Worm (Caenorhabditis elegans) whole organism, young adult: ENCODE results near the gene T16G1.4.

Experiments
- B0336.3 ChIP-seq: fragments of 200-800 bp; sonication (Bioruptor generic); IDR thresholded peaks from 2 replicates; pipeline ENCODE4 v1.3.6; 2022; ENCODE audit warnings: missing genetic modification characterization, missing compliant biosample characterization
- F10E7.11 ChIP-seq: sonication (generic microtip); optimal IDR thresholded peaks from 2 replicates; lab custom pipeline; 2017; ENCODE audit warnings: mild to moderate bottlenecking, missing genetic modification characterization, moderate library complexity, missing compliant biosample characterization
- F22D6.2 ChIP-seq: sonication (generic microtip); optimal IDR thresholded peaks from 2 replicates; lab custom pipeline; 2016; ENCODE audit warnings: mild to moderate bottlenecking, missing genetic modification characterization, missing compliant biosample characterization
- F49E8.2 ChIP-seq: sonication (generic microtip); optimal IDR thresholded peaks from 3 replicates; lab custom pipeline; 2017; ENCODE audit warnings: missing genetic modification characterization, mild to moderate bottlenecking, missing compliant biosample characterization, antibody characterized with exemption, moderate library complexity; ENCODE audit not compliant: insufficient read depth
- F57A8.1 ChIP-seq: fragments of 200-800 bp; sonication (Bioruptor generic); optimal IDR thresholded peaks from 2 replicates; lab custom pipeline; 2018; ENCODE audit warnings: mild to moderate bottlenecking, missing genetic modification characterization, moderate library complexity, missing compliant biosample characterization
- Y67H2A.10 ChIP-seq: fragments of 200-800 bp; sonication (Bioruptor generic); conservative IDR thresholded peaks from 2 replicates; pipeline ENCODE4 v1.3.6; 2022; ENCODE audit warnings: missing genetic modification reagents, missing genetic modification characterization, missing compliant biosample characterization
- Y95B8A.8 ChIP-seq: fragments of 200-800 bp; sonication (Bioruptor generic); IDR thresholded peaks from 2 replicates; pipeline ENCODE4 v1.3.6; 2022; ENCODE audit warnings: missing genetic modification reagents, missing genetic modification characterization, missing compliant biosample characterization
- atf-7 ChIP-seq: sonication (generic microtip); optimal IDR thresholded peaks from 2 replicates; lab custom pipeline; 2017; ENCODE audit warnings: mild to moderate bottlenecking, missing genetic modification characterization, missing compliant biosample characterization
- athp-1 ChIP-seq: sonication (generic microtip); optimal IDR thresholded peaks from 2 replicates; lab custom pipeline; 2017; ENCODE audit warnings: mild to moderate bottlenecking, missing genetic modification characterization, missing compliant biosample characterization
- bed-1 ChIP-seq: fragments of 200-800 bp; sonication (Bioruptor generic); IDR thresholded peaks from 2 replicates; pipeline ENCODE4 v1.3.6; 2022; ENCODE audit warnings: missing genetic modification reagents, missing genetic modification characterization, missing compliant biosample characterization
- ceh-40 ChIP-seq: fragments of 200-800 bp; sonication (Bioruptor generic); IDR thresholded peaks from 2 replicates; pipeline ENCODE4 v1.3.6; 2022; ENCODE audit warnings: missing genetic modification characterization, missing compliant biosample characterization
- ceh-58 ChIP-seq: fragments of 200-800 bp; sonication (Bioruptor generic); IDR thresholded peaks from 2 replicates; pipeline ENCODE4 v1.3.6; 2022; ENCODE audit warnings: missing genetic modification characterization, missing compliant biosample characterization
- ceh-79 ChIP-seq: sonication (generic microtip); optimal IDR thresholded peaks from 2 replicates; lab custom pipeline; 2017; ENCODE audit warnings: mild to moderate bottlenecking, missing genetic modification characterization, missing compliant biosample characterization
- dpl-1 ChIP-seq: fragments of 150-350 bp; optimal IDR thresholded peaks from 2 replicates; lab custom pipeline; 2014; ENCODE audit warnings: missing biosample characterization, missing genetic modification reagents, missing genetic modification characterization
- efl-1 ChIP-seq: fragments of 150-350 bp; optimal IDR thresholded peaks from 2 replicates; lab custom pipeline; 2014; ENCODE audit warnings: missing biosample characterization, missing genetic modification reagents, missing genetic modification characterization
- egrh-3 ChIP-seq: fragments of 200-800 bp; sonication (Bioruptor generic); IDR thresholded peaks from 2 replicates; pipeline ENCODE4 v1.3.6; 2022; ENCODE audit warnings: missing genetic modification reagents, missing genetic modification characterization, missing compliant biosample characterization
- ekl-4 ChIP-seq: fragments of 200-800 bp; sonication (Bioruptor generic); IDR thresholded peaks from 2 replicates; pipeline ENCODE4 v1.3.6; 2022; ENCODE audit warnings: missing genetic modification reagents, missing genetic modification characterization, missing compliant biosample characterization
- hlh-12 ChIP-seq: sonication (generic microtip); optimal IDR thresholded peaks from 2 replicates; lab custom pipeline; 2016; ENCODE audit warnings: missing genetic modification characterization, missing compliant biosample characterization
- hmg-1.2 ChIP-seq: fragments of 200-800 bp; sonication (Bioruptor generic); IDR thresholded peaks from 2 replicates; pipeline ENCODE4 v1.3.6; 2022; ENCODE audit warnings: missing genetic modification reagents, missing genetic modification characterization, missing compliant biosample characterization
- lin-35 ChIP-seq, 3 experiments: fragments of 150-350 bp in 2 of 3; sonication (generic microtip) in 1 of 3; optimal IDR thresholded peaks; 2 replicates each; lab custom pipeline; 2014 to 2018; ENCODE audit warnings: missing biosample characterization in 3 of 3, missing genetic modification characterization in 3 of 3, missing genetic modification reagents in 3 of 3
- mcd-1 ChIP-seq: fragments of 200-800 bp; sonication (Bioruptor generic); IDR thresholded peaks from 2 replicates; pipeline ENCODE4 v1.3.6; 2022; ENCODE audit warnings: missing genetic modification reagents, missing genetic modification characterization, missing compliant biosample characterization
- nhr-80 ChIP-seq: sonication (generic microtip); optimal IDR thresholded peaks from 2 replicates; lab custom pipeline; 2016; ENCODE audit warnings: missing genetic modification characterization, missing compliant biosample characterization
- nhr-90 ChIP-seq: sonication (generic microtip); optimal IDR thresholded peaks from 2 replicates; lab custom pipeline; 2016; ENCODE audit warnings: missing genotype, mild to moderate bottlenecking, missing genetic modification characterization, missing compliant biosample characterization
- rpc-1 ChIP-seq, 2 experiments: fragments of 150-350 bp in 1 of 2; sonication (generic microtip) in 1 of 2; optimal IDR thresholded peaks; 2 replicates each; lab custom pipeline; 2014 to 2018; ENCODE audit warnings: missing biosample characterization in 1 of 2, missing genetic modification characterization in 1 of 2, missing genetic modification reagents in 1 of 2, missing genotype in 1 of 2
- snpc-1.3 ChIP-seq: sonication (generic microtip); optimal IDR thresholded peaks from 2 replicates; lab custom pipeline; 2017; ENCODE audit warnings: missing genetic modification characterization, mild to moderate bottlenecking, missing compliant biosample characterization, antibody characterized with exemption, moderate library complexity, missing genotype, missing genetic modification reagents; ENCODE audit not compliant: insufficient read depth
- tbx-9 ChIP-seq: sonication (generic microtip); optimal IDR thresholded peaks from 2 replicates; lab custom pipeline; 2016; ENCODE audit warnings: borderline replicate concordance, missing genetic modification characterization, inconsistent platforms, missing compliant biosample characterization
- tlf-1 ChIP-seq: fragments of 200-800 bp; sonication (Bioruptor generic); optimal IDR thresholded peaks from 2 replicates; lab custom pipeline; 2018; ENCODE audit warnings: mild to moderate bottlenecking, missing genetic modification characterization, missing compliant biosample characterization
- unc-130 ChIP-seq: sonication (generic microtip); optimal IDR thresholded peaks from 2 replicates; lab custom pipeline; 2016; ENCODE audit warnings: missing genetic modification reagents, missing genetic modification characterization, missing compliant biosample characterization
- xnd-1 ChIP-seq: sonication (generic microtip); optimal IDR thresholded peaks from 2 replicates; lab custom pipeline; 2016; ENCODE audit warnings: missing genotype, missing genetic modification reagents, missing genetic modification characterization, missing compliant biosample characterization
- ztf-28 ChIP-seq: fragments of 200-800 bp; sonication (Bioruptor generic); IDR thresholded peaks from 2 replicates; pipeline ENCODE4 v1.3.6; 2022; ENCODE audit warnings: missing genetic modification reagents, missing genetic modification characterization, missing compliant biosample characterization
- ztf-3 ChIP-seq: fragments of 200-800 bp; sonication (Bioruptor generic); optimal IDR thresholded peaks from 2 replicates; lab custom pipeline; 2018; ENCODE audit warnings: mild to moderate bottlenecking, missing genetic modification characterization, missing compliant biosample characterization

Gene T16G1.4

DNA sequence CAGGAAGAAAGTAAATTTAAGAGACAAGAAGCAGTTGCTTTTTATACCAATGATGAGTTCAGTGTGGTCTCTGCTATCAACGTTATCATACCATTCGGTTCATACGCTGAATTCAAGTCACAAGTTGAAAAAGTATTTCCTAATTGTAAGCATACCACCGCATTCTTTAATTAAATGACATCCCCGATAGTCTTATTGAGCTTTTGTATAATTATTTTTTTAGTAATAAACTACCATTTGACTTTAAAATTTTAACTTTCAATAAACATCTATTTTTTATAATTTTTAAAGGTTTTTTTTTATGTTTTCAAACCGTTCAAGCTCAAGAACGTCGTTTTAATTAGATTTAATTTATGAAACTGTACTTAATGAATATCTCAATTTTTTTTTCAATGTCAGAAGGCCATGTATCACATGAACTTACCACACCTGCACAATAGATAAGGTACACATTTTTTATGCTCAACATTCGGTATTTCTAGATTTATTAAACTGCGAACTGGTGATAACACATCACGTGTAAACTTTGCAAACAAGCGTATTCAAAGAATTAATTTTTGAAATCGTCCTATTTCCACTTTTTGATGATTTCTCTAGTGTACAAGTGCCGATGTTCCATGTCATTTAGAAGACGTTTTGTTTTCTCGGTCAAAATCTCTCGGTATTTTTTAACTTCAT, at the start of gene T16G1.4:
Gene T16G1.4 (minus strand): TSS at position 51 of the 678 bp plus-strand sequence.
- TF ChIP-seq B0336.3 (GFP tag; lab: Robert Waterston, UW) (no peak), ztf-28 (GFP tag; lab: Robert Waterston, UW) (no peak), ceh-40 (GFP tag; lab: Robert Waterston, UW) (no peak), F10E7.11 (tag; lab: Kevin White, UChicago) (no peak), dpl-1 (no peak), nhr-80 (tag; lab: Kevin White, UChicago) (peak; percentile 2), snpc-1.3 (tag; lab: Kevin White, UChicago) (no peak), athp-1 (tag; lab: Kevin White, UChicago) (no peak)

DNA sequence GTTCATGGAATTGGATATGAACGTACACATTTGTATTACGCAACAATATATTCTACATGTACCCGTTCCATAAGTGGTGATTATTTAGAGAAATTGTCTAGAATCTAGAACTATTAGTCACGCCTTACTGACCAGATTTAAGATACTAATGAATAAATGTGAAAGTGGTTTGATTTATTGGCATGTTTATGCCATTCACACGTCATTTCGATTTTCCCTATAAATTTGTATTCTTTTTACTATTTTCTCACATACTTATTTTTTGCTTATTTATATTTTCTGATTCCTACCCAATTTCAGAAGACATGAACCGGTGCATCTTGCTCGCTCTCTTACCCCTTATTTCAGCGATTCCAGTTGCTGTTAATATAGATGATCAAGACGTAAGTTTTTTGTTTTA, 46.6 kb upstream of the T16G1.4 start, which contains the start of gene F15B9.8:
Gene F15B9.8 (plus strand): TSS at position 301 of the 400 bp plus-strand sequence.
- TF ChIP-seq B0336.3 (GFP tag; lab: Robert Waterston, UW) (no peak), xnd-1 (tag; lab: Kevin White, UChicago) (no peak)

DNA sequence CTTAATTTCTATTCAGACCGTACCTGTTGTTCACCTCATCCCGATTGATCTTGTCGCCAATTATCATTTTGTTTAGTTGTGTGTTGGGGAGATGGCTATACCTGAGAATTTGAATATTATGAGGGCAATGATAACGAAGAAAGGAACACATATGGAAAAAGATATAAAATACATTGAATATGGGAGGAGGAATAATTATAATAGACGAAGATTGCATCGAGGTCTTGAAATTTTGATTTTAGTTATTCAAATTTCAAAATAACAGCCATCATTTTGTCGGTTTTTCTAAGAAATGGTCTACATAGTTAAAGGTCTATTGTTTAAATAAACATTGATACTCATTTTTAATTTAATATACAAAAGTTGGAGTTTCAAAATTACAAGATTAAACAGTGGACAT, 45.4 kb upstream of the T16G1.4 start, which contains the start of gene shw-3:
Gene shw-3 (minus strand): TSS at position 101 of the 400 bp plus-strand sequence.
- TF ChIP-seq ztf-3 (GFP tag; lab: Kevin White, UChicago) = no peak
- TF ChIP-seq, all 124 proteins: peak for 0

DNA sequence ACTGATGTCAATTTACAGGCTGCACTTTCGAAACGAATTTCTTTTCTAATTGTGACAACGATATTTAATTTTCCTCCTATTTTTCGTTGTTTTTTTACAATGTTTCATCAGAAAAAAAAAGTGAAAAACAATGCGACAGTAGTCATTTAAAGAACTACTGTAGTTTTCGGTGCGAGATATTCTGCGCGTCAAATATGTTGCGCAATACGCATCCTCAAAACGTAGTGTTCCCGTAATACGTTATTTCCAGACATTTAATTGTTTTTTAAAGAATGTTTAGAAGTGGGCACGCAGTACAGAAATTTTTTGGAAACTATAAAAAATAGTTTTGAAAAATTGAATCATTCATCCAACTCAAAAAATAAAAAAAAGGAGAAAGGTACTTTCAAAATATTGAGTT, 32.4 kb upstream of the T16G1.4 start:
- no peak for TF ChIP-seq F57A8.1 (GFP tag; lab: Kevin White, UChicago)
- TF ChIP-seq Y95B8A.8 = no peak
- no peak for TF ChIP-seq F22D6.2
- no peak for TF ChIP-seq atf-7
- TF ChIP-seq hlh-12 (tag; lab: Kevin White, UChicago) = no peak
- TF ChIP-seq rpc-1 (optimal IDR thresholded peaks at IDR 0.05; lab: Kevin White, UChicago) = no peak
- no peak for TF ChIP-seq rpc-1 (tag; optimal IDR thresholded peaks at IDR 0.05; lab: Kevin White, UChicago)

DNA sequence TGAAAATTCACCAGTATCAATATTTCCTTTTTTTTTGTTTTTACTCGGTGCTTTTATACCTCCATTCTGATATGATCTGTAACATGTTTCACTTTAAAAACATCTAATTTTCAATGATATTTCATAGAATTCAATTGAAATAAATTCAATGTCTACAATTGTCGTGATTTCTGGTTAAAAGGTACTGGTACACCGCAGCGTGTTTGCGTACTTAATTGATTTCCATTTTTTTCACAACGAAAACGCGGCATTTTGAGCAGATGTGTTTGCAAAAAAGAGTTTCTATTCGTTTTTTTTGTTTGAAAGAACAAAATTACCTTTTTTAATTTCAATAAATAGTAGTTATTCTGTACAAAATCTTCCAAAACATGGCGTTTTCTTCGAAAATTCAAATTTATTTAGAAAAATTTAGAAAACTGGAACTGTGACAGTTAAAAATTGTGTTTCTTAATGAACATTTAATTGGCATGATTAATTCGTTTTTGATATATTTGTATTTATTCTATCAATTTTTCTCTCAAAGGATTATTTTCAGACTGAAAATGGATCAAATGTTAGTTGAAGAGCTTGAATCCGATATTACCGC, 29.0 kb upstream of the T16G1.4 start, which contains the start of gene pnn-1:
Gene pnn-1 (plus strand): TSS at position 536 of the 586 bp plus-strand sequence.
- TF ChIP-seq unc-130 (GFP tag; lab: Kevin White, UChicago) = no peak
- peak; percentile 6 for TF ChIP-seq dpl-1
- TF ChIP-seq efl-1 (GFP tag; lab: Kevin White, UChicago) = peak; percentile 32
- no peak for TF ChIP-seq Y67H2A.10 (GFP tag; lab: Robert Waterston, UW)
- TF ChIP-seq mcd-1 (GFP tag; lab: Robert Waterston, UW) = peak; percentile 42; the same call in 1 of the 2 replicates
- TF ChIP-seq hmg-1.2 (GFP tag; lab: Robert Waterston, UW) = peak; percentile 26; the same call in 1 of the 2 replicates
- no peak for TF ChIP-seq F57A8.1 (GFP tag; lab: Kevin White, UChicago)
- TF ChIP-seq egrh-3 (GFP tag; lab: Robert Waterston, UW) = no peak
- peak in 1 of 3 experiments; percentile 63 for TF ChIP-seq lin-35 (GFP tag; optimal IDR thresholded peaks at IDR 0.05; lab: Kevin White, UChicago)
- TF ChIP-seq, all 124 proteins: peak for 5

DNA sequence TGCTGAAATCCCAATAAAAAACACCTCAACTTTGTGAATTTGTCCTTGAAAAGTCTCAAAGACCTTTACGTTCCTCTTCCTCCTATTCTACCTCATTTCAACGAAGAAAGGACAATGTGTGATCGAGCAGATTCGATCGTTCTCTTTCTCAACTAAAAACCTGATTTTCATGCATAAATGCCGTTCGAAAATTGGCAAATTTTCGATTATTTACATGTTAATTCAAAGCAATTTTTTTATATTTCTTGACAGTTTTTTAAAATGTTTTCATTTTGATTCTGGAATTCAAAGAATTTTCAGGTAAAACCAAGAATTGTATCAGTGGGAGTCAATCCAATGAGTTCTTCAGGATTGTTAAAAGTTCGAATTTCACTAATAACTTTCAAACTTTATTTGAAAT, 26.9 kb upstream of the T16G1.4 start, which contains the start of gene lin-46:
Gene lin-46 (plus strand): TSS at position 301 of the 400 bp plus-strand sequence.
- TF ChIP-seq tbx-9 (tag; lab: Kevin White, UChicago) = no peak
- TF ChIP-seq nhr-90 (tag; lab: Kevin White, UChicago) = no peak
- no peak for TF ChIP-seq ceh-58 (GFP tag; lab: Robert Waterston, UW)
- TF ChIP-seq F57A8.1 (GFP tag; lab: Kevin White, UChicago) = no peak
- TF ChIP-seq tlf-1 (GFP tag; lab: Kevin White, UChicago) = no peak
- TF ChIP-seq ztf-28 (GFP tag; lab: Robert Waterston, UW) = no peak
- TF ChIP-seq F49E8.2 (tag; lab: Kevin White, UChicago) = no peak
- no peak for TF ChIP-seq bed-1 (GFP tag; lab: Robert Waterston, UW)
- TF ChIP-seq ekl-4 (GFP tag; lab: Robert Waterston, UW) = no peak
- TF ChIP-seq ceh-79 = no peak
